Fruit fly (Drosophila melanogaster) S2 (cell line): ENCODE measurements around the gene CG10237.

Experiments
- CG8478 ChIP-seq: fragments of >200 bp; optimal IDR thresholded peaks from 2 replicates; lab custom pipeline; 2018
- CTCF ChIP-seq, 2 experiments: fragments of >200 bp; optimal IDR thresholded peaks; 2 replicates each; lab custom pipeline; 2018

- no peak for TF ChIP-seq CG8478 (lab: Kevin White, UChicago)
- TF ChIP-seq CTCF (optimal IDR thresholded peaks at IDR 0.05; lab: Kevin White, UChicago): no peak
Observed at dm6 chr2L:19389749-19390148, 52.8 kb downstream of the CG10237 start, which contains the start of gene CG17549.
